Fruit fly (Drosophila melanogaster) whole organism, wandering third instar larva: Measurements from ENCODE around the gene CG12288.

ENCODE experiments used
- Abd-B ChIP-seq: fragments of >200 bp; optimal IDR thresholded peaks from 2 replicates; lab custom pipeline; 2017; ENCODE audit warnings: missing biosample characterization, missing genetic modification characterization
- CG32264 ChIP-seq: fragments of 200-800 bp; sonication (Bioruptor generic); optimal IDR thresholded peaks from 2 replicates; lab custom pipeline; 2016; ENCODE audit warnings: missing biosample characterization, missing genetic modification characterization
- CrebA ChIP-seq: fragments of 200-800 bp; sonication (Bioruptor generic); optimal IDR thresholded peaks from 2 replicates; lab custom pipeline; 2016; ENCODE audit warnings: missing biosample characterization, mild to moderate bottlenecking, missing genetic modification characterization, borderline replicate concordance
- Dfd ChIP-seq: fragments of >200 bp; optimal IDR thresholded peaks from 2 replicates; lab custom pipeline; 2017; ENCODE audit warnings: missing biosample characterization, missing genetic modification characterization
- Dif ChIP-seq: fragments of 200-275, 200-300 bp; sonication (Bioruptor generic); optimal IDR thresholded peaks from 2 replicates; lab custom pipeline; 2018; ENCODE audit warnings: missing biosample characterization, missing genetic modification characterization; ENCODE audit not compliant: partially characterized antibody
- GATAd ChIP-seq: sonication (Bioruptor generic); optimal IDR thresholded peaks from 2 replicates; lab custom pipeline; 2016; ENCODE audit warnings: missing biosample characterization, missing genetic modification characterization
- Hnf4 ChIP-seq: fragments of 200-800 bp; sonication (Bioruptor generic); optimal IDR thresholded peaks from 2 replicates; lab custom pipeline; 2016; ENCODE audit warnings: missing biosample characterization, mild to moderate bottlenecking, missing genetic modification characterization
- Hr78 ChIP-seq: fragments of >200 bp; optimal IDR thresholded peaks from 2 replicates; lab custom pipeline; 2017; ENCODE audit warnings: missing biosample characterization, missing genetic modification characterization
- Hr83 ChIP-seq: fragments of 200-300 bp; sonication (Bioruptor generic); optimal IDR thresholded peaks from 2 replicates; lab custom pipeline; 2016; ENCODE audit warnings: missing biosample characterization, mild to moderate bottlenecking, missing genetic modification characterization, moderate library complexity; ENCODE audit not compliant: poor library complexity, severe bottlenecking
- Jra ChIP-seq: sonication (Bioruptor generic); optimal IDR thresholded peaks from 2 replicates; lab custom pipeline; 2016; ENCODE audit warnings: missing biosample characterization, missing genetic modification characterization
- Mio ChIP-seq: sonication (Bioruptor generic); optimal IDR thresholded peaks from 2 replicates; lab custom pipeline; 2016; ENCODE audit warnings: missing biosample characterization, missing genetic modification characterization
- Myc ChIP-seq: fragments of >200 bp; optimal IDR thresholded peaks from 2 replicates; lab custom pipeline; 2017
- N ChIP-seq: fragments of >200 bp; optimal IDR thresholded peaks from 2 replicates; lab custom pipeline; 2018; ENCODE audit warnings: missing biosample characterization, missing external identifiers, missing genetic modification characterization
- Rel ChIP-seq, 2 experiments: fragments of 200-800 bp; sonication (Bioruptor generic) in 1 of 2; optimal IDR thresholded peaks; 2 replicates in 1 of 2; 3 replicates in 1 of 2; lab custom pipeline; 2016 to 2019; ENCODE audit warnings: mild to moderate bottlenecking in 2 of 2, missing biosample characterization in 2 of 2, missing genetic modification characterization in 2 of 2, moderate library complexity in 1 of 2
- Sp1 ChIP-seq: fragments of 200-800 bp; sonication (Bioruptor generic); optimal IDR thresholded peaks from 3 replicates; lab custom pipeline; 2019; ENCODE audit warnings: missing biosample characterization, mild to moderate bottlenecking, missing genetic modification characterization, moderate library complexity
- br ChIP-seq: fragments of 200-800 bp; sonication (Bioruptor generic); optimal IDR thresholded peaks from 2 replicates; lab custom pipeline; 2016; ENCODE audit warnings: missing biosample characterization, missing genetic modification characterization
- brk ChIP-seq: fragments of 200-800 bp; sonication (Bioruptor generic); optimal IDR thresholded peaks from 2 replicates; lab custom pipeline; 2016; ENCODE audit warnings: missing biosample characterization, mild to moderate bottlenecking, missing genetic modification characterization
- dl ChIP-seq, 2 experiments: fragments of 175-275, 200-275 bp in 1 of 2; fragments of 200-275 bp in 1 of 2; sonication (Bioruptor generic); optimal IDR thresholded peaks; lab custom pipeline; 2018; ENCODE audit warnings: mild to moderate bottlenecking in 2 of 2, missing biosample characterization in 2 of 2, missing genetic modification characterization in 2 of 2, moderate library complexity in 2 of 2; ENCODE audit not compliant: partially characterized antibody in 2 of 2, insufficient read depth in 1 of 2
- dmrt93B ChIP-seq: fragments of 200-800 bp; sonication (Bioruptor generic); optimal IDR thresholded peaks from 2 replicates; lab custom pipeline; 2018; ENCODE audit warnings: missing biosample characterization, mild to moderate bottlenecking, missing genetic modification characterization
- ey ChIP-seq: fragments of 200-800 bp; sonication (Bioruptor generic); optimal IDR thresholded peaks from 2 replicates; lab custom pipeline; 2016; ENCODE audit warnings: missing biosample characterization, missing genetic modification characterization
- fru ChIP-seq: fragments of 200-800 bp; sonication (Bioruptor generic); optimal IDR thresholded peaks from 3 replicates; lab custom pipeline; 2016; ENCODE audit warnings: missing biosample characterization, mild to moderate bottlenecking, missing genetic modification characterization
- jim ChIP-seq: fragments of 175-275, 200-325 bp; sonication (Bioruptor generic); optimal IDR thresholded peaks from 2 replicates; lab custom pipeline; 2016; ENCODE audit warnings: missing biosample characterization, mild to moderate bottlenecking, missing genetic modification characterization
- lola ChIP-seq: fragments of >200 bp; optimal IDR thresholded peaks from 2 replicates; lab custom pipeline; 2017; ENCODE audit warnings: missing biosample characterization, missing genetic modification characterization
- pan ChIP-seq: fragments of >200 bp; optimal IDR thresholded peaks from 2 replicates; lab custom pipeline; 2017
- psq ChIP-seq: fragments of 200-800 bp; sonication (Bioruptor generic); optimal IDR thresholded peaks from 3 replicates; lab custom pipeline; 2017; ENCODE audit warnings: missing biosample characterization, mild to moderate bottlenecking, missing genetic modification characterization, moderate library complexity
- rgr ChIP-seq: fragments of 200-800 bp; sonication (Bioruptor generic); optimal IDR thresholded peaks from 3 replicates; lab custom pipeline; 2016; ENCODE audit warnings: missing biosample characterization, mild to moderate bottlenecking, missing genetic modification characterization
- sage ChIP-seq: fragments of 200-800 bp; sonication (Bioruptor generic); optimal IDR thresholded peaks from 2 replicates; lab custom pipeline; 2016; ENCODE audit warnings: missing biosample characterization, mild to moderate bottlenecking, missing genetic modification characterization
- tai ChIP-seq: sonication (Bioruptor generic); optimal IDR thresholded peaks from 2 replicates; lab custom pipeline; 2016; ENCODE audit warnings: missing biosample characterization, missing genetic modification characterization
- usp ChIP-seq: fragments of >200 bp; optimal IDR thresholded peaks from 2 replicates; lab custom pipeline; 2017; ENCODE audit warnings: missing biosample characterization, missing genetic modification characterization

The CG12288 gene

DNA sequence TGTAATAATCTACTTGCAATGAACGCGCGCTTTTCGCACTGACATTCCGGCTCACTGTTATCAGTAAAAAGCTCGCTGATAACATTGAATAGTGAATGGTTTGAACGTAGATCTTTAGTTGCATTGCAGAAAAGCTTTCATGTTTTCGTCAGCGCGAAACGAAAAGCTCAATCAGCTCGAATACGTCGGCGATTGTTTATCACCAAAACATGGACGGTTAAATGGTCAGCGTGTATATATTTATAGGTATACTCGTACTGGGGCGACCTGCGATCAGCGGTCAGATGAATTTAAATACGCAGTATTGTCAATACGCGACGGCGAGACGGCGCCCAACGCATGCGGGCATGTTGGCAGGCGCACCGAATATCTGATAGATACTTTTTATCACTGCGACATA lies 15.6 kb downstream of the CG12288 start:
- TF ChIP-seq pan (lab: Kevin White, UChicago) = no peak
- TF ChIP-seq Rel (GFP tag; optimal IDR thresholded peaks at IDR 0.05; lab: Kevin White, UChicago) = no peak
- peak; percentile 64 for TF ChIP-seq Rel (tag; optimal IDR thresholded peaks at IDR 0.05; lab: Kevin White, UChicago)

DNA sequence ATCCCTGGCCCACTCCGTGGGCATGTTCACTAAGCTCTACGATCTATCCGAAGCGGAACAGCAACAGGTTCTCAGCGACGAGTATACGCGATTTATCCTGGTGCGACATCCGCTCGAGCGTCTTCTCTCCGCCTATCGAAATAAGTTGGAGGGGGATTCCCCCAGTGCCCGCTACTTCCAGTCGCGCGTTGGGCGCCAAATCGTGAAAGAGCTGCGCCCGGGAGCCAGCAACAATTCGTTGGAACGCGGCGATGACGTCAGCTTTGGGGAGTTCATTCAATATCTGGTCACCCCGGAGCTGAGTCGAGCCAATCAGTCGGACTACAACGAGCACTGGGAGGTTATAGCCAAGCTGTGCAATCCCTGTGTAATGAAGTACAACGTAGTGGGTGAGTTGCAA lies 16.7 kb downstream of the CG12288 start:
- TF ChIP-seq Myc (lab: Kevin White, UChicago) (no peak), psq (GFP tag; lab: Kevin White, UChicago) (no peak), Rel (GFP tag; optimal IDR thresholded peaks at IDR 0.05; lab: Kevin White, UChicago) (no peak), Rel (tag; optimal IDR thresholded peaks at IDR 0.05; lab: Kevin White, UChicago) (peak; percentile 59)

DNA sequence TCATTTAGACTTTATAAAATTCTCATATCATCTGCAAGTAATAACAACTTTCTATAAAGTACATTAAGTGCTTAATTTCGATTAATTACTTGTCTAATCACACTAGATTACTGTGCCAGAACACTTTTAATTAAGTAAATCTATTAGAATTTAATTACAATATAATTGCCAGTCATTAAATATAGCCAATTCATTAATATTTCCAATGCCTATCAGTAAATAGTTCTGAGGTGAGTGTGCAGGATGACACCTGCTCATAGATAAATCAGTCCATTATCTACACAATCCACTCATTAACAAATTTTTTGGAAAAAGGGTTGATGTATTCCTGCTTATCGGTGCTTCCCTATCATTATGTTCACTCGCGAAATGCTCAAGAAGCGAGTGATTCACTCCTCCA lies 17.3 kb downstream of the CG12288 start:
- TF ChIP-seq Dfd (no peak), Hr83 (no peak), Sp1 (GFP tag; lab: Kevin White, UChicago) (no peak), Myc (lab: Kevin White, UChicago) (no peak), br (GFP tag; lab: Kevin White, UChicago) (no peak), jim (no peak), pan (lab: Kevin White, UChicago) (no peak), Jra (GFP tag; lab: Kevin White, UChicago) (no peak), rgr (GFP tag; lab: Kevin White, UChicago) (no peak), Dif (no peak), dmrt93B (GFP tag; lab: Kevin White, UChicago) (no peak), fru (GFP tag; lab: Kevin White, UChicago) (no peak), usp (GFP tag; lab: Kevin White, UChicago) (no peak), psq (GFP tag; lab: Kevin White, UChicago) (no peak), Mio (no peak)
- TF ChIP-seq, all 38 proteins: peak for 0

DNA sequence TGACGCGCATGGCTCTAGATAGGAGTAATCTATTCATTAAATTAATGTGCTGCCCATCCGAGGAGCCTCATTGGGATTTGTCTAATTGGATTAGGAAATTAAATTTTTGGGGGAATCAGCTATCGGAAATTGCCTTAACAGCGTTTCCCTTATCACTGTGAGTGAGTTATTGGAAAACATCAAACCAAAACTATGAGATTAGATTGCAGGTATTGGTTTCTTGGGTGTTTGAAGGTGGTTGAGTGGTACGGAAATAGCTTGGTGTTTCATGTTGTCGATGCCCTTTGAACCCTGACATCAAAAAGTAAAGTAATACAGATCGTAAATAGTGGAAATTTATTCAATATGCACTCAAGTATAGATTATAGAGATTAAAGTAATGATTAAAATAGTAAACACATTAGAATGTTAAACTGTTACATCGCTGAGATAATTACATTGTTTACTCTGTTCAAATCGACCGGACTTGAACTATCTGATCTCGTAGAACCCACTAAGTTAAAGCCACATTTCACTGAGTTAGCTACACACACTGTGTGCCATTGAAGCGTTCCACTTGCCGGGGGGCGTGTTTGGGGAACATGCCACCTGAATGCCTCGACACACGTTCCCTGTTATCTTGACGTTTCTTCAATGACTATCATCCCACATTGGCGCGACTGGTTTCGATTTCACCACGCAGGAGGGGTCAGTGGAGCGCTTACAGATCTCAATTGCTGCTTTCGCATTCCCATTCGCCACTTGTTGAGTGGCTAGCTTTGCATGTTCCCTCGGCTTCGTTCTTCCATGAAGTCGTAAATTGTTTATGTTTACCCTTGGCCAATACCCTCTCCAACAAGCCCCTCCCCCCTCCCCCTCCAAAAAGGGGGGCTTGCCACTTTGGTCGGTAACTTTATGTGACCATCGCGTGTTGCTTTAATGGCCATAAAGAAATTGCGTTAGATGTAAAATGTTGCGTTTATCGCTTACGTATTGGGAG lies 18.9 kb downstream of the CG12288 start:
- no peak for TF ChIP-seq br (GFP tag; lab: Kevin White, UChicago)
- TF ChIP-seq ey (GFP tag; lab: Kevin White, UChicago) = no peak
- no peak for TF ChIP-seq lola
- TF ChIP-seq Hr78 (GFP tag; lab: Kevin White, UChicago) = no peak
- no peak for TF ChIP-seq jim
- no peak for TF ChIP-seq Myc (lab: Kevin White, UChicago)
- TF ChIP-seq dmrt93B (GFP tag; lab: Kevin White, UChicago) = no peak
- no peak for TF ChIP-seq CrebA (GFP tag; lab: Kevin White, UChicago)
- no peak for TF ChIP-seq tai (GFP tag; lab: Kevin White, UChicago)
- no peak for TF ChIP-seq Dfd
- no peak for TF ChIP-seq CG32264
- no peak for TF ChIP-seq brk (GFP tag; lab: Kevin White, UChicago)
- no peak for TF ChIP-seq Hnf4
- no peak for TF ChIP-seq N
- TF ChIP-seq rgr (GFP tag; lab: Kevin White, UChicago) = no peak
- TF ChIP-seq dl (GFP tag; optimal IDR thresholded peaks at IDR 0.05; lab: Kevin White, UChicago; ENCODE audit: insufficient read depth in 1 of 2, partially characterized antibody in 2 of 2) = no peak

DNA sequence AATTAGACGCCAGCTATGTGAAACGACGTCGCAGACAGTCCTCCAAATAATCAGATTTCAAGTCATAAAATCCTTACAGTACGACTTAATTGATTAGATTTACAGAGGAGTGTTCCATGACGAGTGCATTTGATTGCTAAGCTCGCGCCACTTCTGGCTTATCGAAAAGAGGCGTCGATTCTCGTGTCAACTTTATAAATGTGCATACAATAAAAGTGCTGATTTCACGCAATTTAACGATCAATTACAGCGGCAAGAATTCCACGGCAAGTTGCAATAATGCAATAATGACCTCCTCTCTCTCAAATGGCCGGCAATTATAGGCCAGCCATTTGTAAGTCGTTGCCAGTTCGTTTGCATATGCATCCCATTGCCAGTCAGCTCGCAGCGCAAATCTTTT lies 19.6 kb downstream of the CG12288 start:
- no peak for TF ChIP-seq fru (GFP tag; lab: Kevin White, UChicago)
- TF ChIP-seq lola = no peak
- no peak for TF ChIP-seq Rel (GFP tag; optimal IDR thresholded peaks at IDR 0.05; lab: Kevin White, UChicago)
- no peak for TF ChIP-seq Rel (tag; optimal IDR thresholded peaks at IDR 0.05; lab: Kevin White, UChicago)
- no peak for TF ChIP-seq sage (GFP tag; lab: Kevin White, UChicago)
- no peak for TF ChIP-seq GATAd (GFP tag; lab: Kevin White, UChicago)
- TF ChIP-seq Abd-B = no peak
- no peak for TF ChIP-seq Myc (lab: Kevin White, UChicago)
- TF ChIP-seq brk (GFP tag; lab: Kevin White, UChicago) = no peak
- TF ChIP-seq CrebA (GFP tag; lab: Kevin White, UChicago) = no peak
- no peak for TF ChIP-seq Mio
- no peak for TF ChIP-seq jim
- no peak for TF ChIP-seq psq (GFP tag; lab: Kevin White, UChicago)
- no peak for TF ChIP-seq Hnf4
